Fruit fly (Drosophila melanogaster) whole organism, embryonic: ENCODE measurements around the gene CG3119.

Source experiments
- Antp ChIP-seq: fragments of 200-800 bp; sonication (Bioruptor generic); optimal IDR thresholded peaks from 3 replicates; lab custom pipeline; 2016; ENCODE audit warnings: missing biosample characterization, missing genetic modification characterization
- BEAF-32 ChIP-seq: fragments of 200-800 bp; sonication (Bioruptor generic); optimal IDR thresholded peaks from 3 replicates; lab custom pipeline; 2017; ENCODE audit warnings: missing biosample characterization, missing genetic modification characterization, mild to moderate bottlenecking, moderate library complexity, missing genetic modification reagents
- CG10209 ChIP-seq: fragments of 200-800 bp; sonication (Bioruptor generic); optimal IDR thresholded peaks from 3 replicates; lab custom pipeline; 2017; ENCODE audit warnings: missing biosample characterization, mild to moderate bottlenecking, missing genetic modification characterization, missing genetic modification reagents
- CG1024 ChIP-seq: fragments of 200-800 bp; sonication (Bioruptor generic); IDR thresholded peaks from 2 replicates; pipeline ENCODE4 v1.3.6; 2022; ENCODE audit warnings: missing biosample characterization, missing genetic modification characterization
- CG10321 ChIP-seq: fragments of 200-800 bp; sonication (Bioruptor generic); IDR thresholded peaks from 2 replicates; pipeline ENCODE4 v1.3.6; 2022; ENCODE audit warnings: missing biosample characterization, missing genetic modification characterization
- CG10565 ChIP-seq: fragments of 200-800 bp; sonication (Bioruptor generic); optimal IDR thresholded peaks from 3 replicates; lab custom pipeline; 2016; ENCODE audit warnings: missing biosample characterization, mild to moderate bottlenecking, missing genetic modification characterization
- CG11093 ChIP-seq: fragments of 200-800 bp; sonication (Bioruptor generic); IDR thresholded peaks from 3 replicates; pipeline ENCODE4 v1.3.6; 2022; ENCODE audit warnings: missing biosample characterization, missing genetic modification characterization
- CG13894 ChIP-seq: fragments of 200-800 bp; sonication (Bioruptor generic); optimal IDR thresholded peaks from 3 replicates; lab custom pipeline; 2018; ENCODE audit warnings: missing biosample characterization, mild to moderate bottlenecking, missing genetic modification characterization, moderate library complexity
- CG14860 ChIP-seq: fragments of 200-800 bp; sonication (Bioruptor generic); IDR thresholded peaks from 3 replicates; pipeline ENCODE4 v1.3.6; 2022; ENCODE audit warnings: missing biosample characterization, missing genetic modification characterization; ENCODE audit not compliant: partially characterized antibody
- CG15514 ChIP-seq: fragments of 200-800 bp; sonication (Bioruptor generic); optimal IDR thresholded peaks from 3 replicates; lab custom pipeline; 2017; ENCODE audit warnings: missing biosample characterization, missing genetic modification characterization, mild to moderate bottlenecking, moderate library complexity, missing genetic modification reagents
- CG1647 ChIP-seq: fragments of 200-800 bp; sonication (Bioruptor generic); optimal IDR thresholded peaks from 3 replicates; lab custom pipeline; 2016; ENCODE audit warnings: missing biosample characterization, missing genetic modification characterization
- CG17361 ChIP-seq: fragments of 200-800 bp; sonication (Bioruptor generic); IDR thresholded peaks from 3 replicates; pipeline ENCODE4 v1.3.6; 2022; ENCODE audit warnings: missing biosample characterization, missing genetic modification characterization
- CG17802 ChIP-seq: fragments of 200-800 bp; sonication (Bioruptor generic); optimal IDR thresholded peaks from 2 replicates; lab custom pipeline; 2018; ENCODE audit warnings: missing biosample characterization, mild to moderate bottlenecking, missing genetic modification characterization, moderate library complexity
- CG17912 ChIP-seq: fragments of 200-800 bp; sonication (Bioruptor generic); optimal IDR thresholded peaks from 2 replicates; lab custom pipeline; 2018; ENCODE audit warnings: missing biosample characterization, mild to moderate bottlenecking, missing genetic modification characterization
- CG18619 ChIP-seq: fragments of 200-800 bp; sonication (Bioruptor generic); optimal IDR thresholded peaks from 3 replicates; lab custom pipeline; 2017; ENCODE audit warnings: missing biosample characterization, mild to moderate bottlenecking, missing genetic modification characterization
- CG2199 ChIP-seq: fragments of 200-800 bp; sonication (Bioruptor generic); IDR thresholded peaks from 3 replicates; pipeline ENCODE4 v1.3.6; 2022; ENCODE audit warnings: missing biosample characterization, missing genetic modification characterization
- CG2889 ChIP-seq: fragments of 200-800 bp; sonication (Bioruptor generic); IDR thresholded peaks from 3 replicates; pipeline ENCODE4 v1.3.6; 2022; ENCODE audit warnings: missing biosample characterization, missing genetic modification characterization
- CG30403 ChIP-seq: fragments of 200-800 bp; sonication (Bioruptor generic); optimal IDR thresholded peaks from 3 replicates; lab custom pipeline; 2016; ENCODE audit warnings: missing biosample characterization, missing genetic modification characterization
- CG31388 ChIP-seq: fragments of 200-800 bp; sonication (Bioruptor generic); optimal IDR thresholded peaks from 2 replicates; lab custom pipeline; 2016; ENCODE audit warnings: missing biosample characterization, missing genetic modification characterization
- CG32532 ChIP-seq: fragments of 200-800 bp; sonication (Bioruptor generic); IDR thresholded peaks from 2 replicates; pipeline ENCODE4 v1.3.6; 2022; ENCODE audit warnings: missing biosample characterization, missing genetic modification characterization
- CG4707 ChIP-seq: fragments of 200-800 bp; sonication (Bioruptor generic); optimal IDR thresholded peaks from 2 replicates; lab custom pipeline; 2018; ENCODE audit warnings: missing biosample characterization, mild to moderate bottlenecking, missing genetic modification characterization, moderate library complexity
- CG5953 ChIP-seq: fragments of 200-800 bp; sonication (Bioruptor generic); IDR thresholded peaks from 2 replicates; pipeline ENCODE4 v1.3.6; 2022; ENCODE audit warnings: missing biosample characterization, missing genetic modification characterization
- CG6689 ChIP-seq: fragments of 200-800 bp; sonication (Bioruptor generic); IDR thresholded peaks from 2 replicates; pipeline ENCODE4 v1.3.6; 2022; ENCODE audit warnings: missing biosample characterization, missing genetic modification characterization
- CG6765 ChIP-seq: fragments of 200-800 bp; sonication (Bioruptor generic); optimal IDR thresholded peaks from 3 replicates; lab custom pipeline; 2017; ENCODE audit warnings: missing biosample characterization, mild to moderate bottlenecking, missing genetic modification characterization
- CG7357 ChIP-seq: fragments of 200-800 bp; sonication (Bioruptor generic); IDR thresholded peaks from 3 replicates; pipeline ENCODE4 v1.3.6; 2022; ENCODE audit warnings: missing biosample characterization, missing genetic modification characterization
- CG8478 ChIP-seq: fragments of >200 bp; optimal IDR thresholded peaks from 2 replicates; lab custom pipeline; 2018
- Dek ChIP-seq: fragments of 200-800 bp; sonication (Bioruptor generic); optimal IDR thresholded peaks from 3 replicates; lab custom pipeline; 2019; ENCODE audit warnings: missing biosample characterization, mild to moderate bottlenecking, missing genetic modification characterization, moderate library complexity
- Dip2 ChIP-seq: fragments of 200-800 bp; sonication (Bioruptor generic); IDR thresholded peaks from 2 replicates; pipeline ENCODE4 v1.3.6; 2022; ENCODE audit warnings: missing biosample characterization, missing genetic modification characterization
- Eip74EF ChIP-seq, 2 experiments: fragments of 200-800 bp in 1 of 2; fragments of >200 bp in 1 of 2; sonication (Bioruptor generic) in 1 of 2; optimal IDR thresholded peaks; 2 replicates each; lab custom pipeline; 2017 to 2019; ENCODE audit warnings: missing biosample characterization in 2 of 2, missing genetic modification characterization in 2 of 2, mild to moderate bottlenecking in 1 of 2, moderate library complexity in 1 of 2
- NFAT ChIP-seq: fragments of 200-800 bp; sonication (Bioruptor generic); IDR thresholded peaks from 2 replicates; pipeline ENCODE4 v1.3.6; 2022; ENCODE audit warnings: missing biosample characterization, missing genetic modification characterization
- NK7.1 ChIP-seq: fragments of 200-800 bp; sonication (Bioruptor generic); optimal IDR thresholded peaks from 3 replicates; lab custom pipeline; 2016; ENCODE audit warnings: missing biosample characterization, missing genetic modification characterization
- Nf-YC ChIP-seq: fragments of 200-800 bp; optimal IDR thresholded peaks from 3 replicates; lab custom pipeline; 2019; ENCODE audit warnings: missing biosample characterization, mild to moderate bottlenecking, missing genetic modification characterization, moderate library complexity
- Opbp ChIP-seq: fragments of 200-800 bp; sonication (Bioruptor generic); IDR thresholded peaks from 3 replicates; pipeline ENCODE4 v1.3.6; 2022; ENCODE audit warnings: missing biosample characterization, missing genetic modification characterization; ENCODE audit not compliant: partially characterized antibody
- ara ChIP-seq: fragments of 200-800 bp; sonication (Bioruptor generic); IDR thresholded peaks from 2 replicates; pipeline ENCODE4 v1.3.6; 2022; ENCODE audit warnings: missing biosample characterization, missing genetic modification characterization
- bbx ChIP-seq: fragments of 200-800 bp; sonication (Bioruptor generic); IDR thresholded peaks from 2 replicates; pipeline ENCODE4 v1.3.6; 2022; ENCODE audit warnings: missing biosample characterization, missing genetic modification characterization; ENCODE audit not compliant: partially characterized antibody
- chm ChIP-seq: fragments of 200-800 bp; sonication (Bioruptor generic); IDR thresholded peaks from 2 replicates; pipeline ENCODE4 v1.3.6; 2022; ENCODE audit warnings: missing biosample characterization, missing genetic modification characterization
- crc ChIP-seq: fragments of 200-800 bp; sonication (Bioruptor generic); optimal IDR thresholded peaks from 2 replicates; lab custom pipeline; 2016; ENCODE audit warnings: missing biosample characterization, missing genetic modification characterization
- danr ChIP-seq: fragments of 200-800 bp; sonication (Bioruptor generic); IDR thresholded peaks from 2 replicates; pipeline ENCODE4 v1.3.6; 2022; ENCODE audit warnings: missing biosample characterization, missing genetic modification characterization
- dmrt99B ChIP-seq: fragments of 200-800 bp; sonication (Bioruptor generic); optimal IDR thresholded peaks from 2 replicates; lab custom pipeline; 2018; ENCODE audit warnings: missing biosample characterization, mild to moderate bottlenecking, missing genetic modification characterization, moderate library complexity
- dpn ChIP-seq, 2 experiments: fragments of 200-800 bp; sonication (Bioruptor generic); optimal IDR thresholded peaks; 3 replicates each; lab custom pipeline; 2016; ENCODE audit warnings: missing biosample characterization in 2 of 2, missing genetic modification characterization in 2 of 2
- ewg ChIP-seq: fragments of 200-800 bp; sonication (Bioruptor generic); optimal IDR thresholded peaks from 3 replicates; lab custom pipeline; 2017; ENCODE audit warnings: mild to moderate bottlenecking, missing biosample characterization, missing genetic modification reagents, missing genetic modification characterization
- fd102C ChIP-seq: fragments of 200-800 bp; sonication (Bioruptor generic); optimal IDR thresholded peaks from 2 replicates; lab custom pipeline; 2018; ENCODE audit warnings: missing biosample characterization, mild to moderate bottlenecking, missing genetic modification characterization, moderate library complexity
- ken ChIP-seq: fragments of 200-800 bp; sonication (Bioruptor generic); IDR thresholded peaks from 3 replicates; pipeline ENCODE4 v1.3.6; 2022; ENCODE audit warnings: missing biosample characterization, missing genetic modification characterization
- lilli ChIP-seq: fragments of 200-800 bp; sonication (Bioruptor generic); optimal IDR thresholded peaks from 3 replicates; lab custom pipeline; 2016; ENCODE audit warnings: missing biosample characterization, missing genetic modification characterization
- nerfin-2 ChIP-seq: fragments of 200-800 bp; sonication (Bioruptor generic); IDR thresholded peaks from 2 replicates; pipeline ENCODE4 v1.3.6; 2022; ENCODE audit warnings: missing biosample characterization, missing genetic modification characterization; ENCODE audit not compliant: partially characterized antibody
- pho ChIP-seq: fragments of 200-800 bp; sonication (Bioruptor generic); optimal IDR thresholded peaks from 2 replicates; lab custom pipeline; 2016; ENCODE audit warnings: missing biosample characterization, missing genetic modification characterization
- rib ChIP-seq: fragments of 200-800 bp; sonication (Bioruptor generic); IDR thresholded peaks from 2 replicates; pipeline ENCODE4 v1.3.6; 2022; ENCODE audit warnings: missing biosample characterization, missing genetic modification characterization
- sqz ChIP-seq: fragments of 200-800 bp; sonication (Bioruptor generic); optimal IDR thresholded peaks from 3 replicates; lab custom pipeline; 2018; ENCODE audit warnings: missing biosample characterization, mild to moderate bottlenecking, missing genetic modification characterization
- tio ChIP-seq: fragments of 200-800 bp; sonication (Bioruptor generic); optimal IDR thresholded peaks from 2 replicates; lab custom pipeline; 2017; ENCODE audit warnings: missing biosample characterization, missing genetic modification characterization, inconsistent platforms
- zen ChIP-seq: fragments of 200-800 bp; sonication (Bioruptor generic); optimal IDR thresholded peaks from 3 replicates; lab custom pipeline; 2018; ENCODE audit warnings: missing biosample characterization, mild to moderate bottlenecking, missing genetic modification characterization, moderate library complexity

Gene CG3119

dm6 chr2L:2878188-2878587 lies 40.6 kb upstream of the CG3119 start, which contains the start of the genes Prx6a and Sbat (continued):
- TF ChIP-seq bbx (GFP tag; lab: Robert Waterston, UW): no peak
- peak; percentile 59 for TF ChIP-seq CG10209
- TF ChIP-seq tio: no peak
- TF ChIP-seq crc (GFP tag; lab: Kevin White, UChicago): no peak
- peak; percentile 44 for TF ChIP-seq CG18619
- TF ChIP-seq CG10321 (GFP tag; lab: Robert Waterston, UW): no peak
- TF ChIP-seq CG1024 (GFP tag; lab: Robert Waterston, UW): 0 out of 2 replicates have a peak, but pooled peaks have one; percentile 19
- peak; percentile 88 for TF ChIP-seq CG8478 (lab: Kevin White, UChicago)
- 0 out of 2 replicates have a peak, but pooled peaks have one; percentile 17 for TF ChIP-seq danr (GFP tag; lab: Robert Waterston, UW)
- peak; percentile 72 for TF ChIP-seq zen (tag; lab: Kevin White, UChicago)
- no peak for TF ChIP-seq CG4707 (GFP tag; lab: Kevin White, UChicago)
- peak; percentile 44 for TF ChIP-seq BEAF-32 (GFP tag; lab: Kevin White, UChicago)
- TF ChIP-seq CG2199: no peak
- no peak for TF ChIP-seq CG10565
- TF ChIP-seq CG14860 (GFP tag; lab: Robert Waterston, UW): no peak
- no peak for TF ChIP-seq nerfin-2 (GFP tag; lab: Robert Waterston, UW)
- TF ChIP-seq CG17361 (GFP tag; lab: Robert Waterston, UW): peak; percentile 64
- TF ChIP-seq sqz (GFP tag; lab: Kevin White, UChicago): peak; percentile 29
- no peak for TF ChIP-seq Opbp
- TF ChIP-seq Antp (GFP tag; lab: Kevin White, UChicago): peak; percentile 73
- TF ChIP-seq CG2889 (GFP tag; lab: Robert Waterston, UW): peak; percentile 68
- no peak for TF ChIP-seq rib (GFP tag; lab: Robert Waterston, UW)
- TF ChIP-seq fd102C (GFP tag; lab: Kevin White, UChicago): peak; percentile 20
- TF ChIP-seq ewg (GFP tag; lab: Kevin White, UChicago): peak; percentile 39
- TF ChIP-seq CG30403 (GFP tag; lab: Kevin White, UChicago): peak; percentile 81
- TF ChIP-seq ken (GFP tag; lab: Robert Waterston, UW): peak; percentile 60; the same call in 2 of the 3 replicates
- peak; percentile 59; the same call in 1 of the 2 replicates for TF ChIP-seq NFAT
- peak; percentile 54; the same call in 1 of the 3 replicates for TF ChIP-seq CG7357
- peak; percentile 81 for TF ChIP-seq Nf-YC (tag; lab: Kevin White, UChicago)
- TF ChIP-seq CG6689: peak; percentile 69; the same call in 1 of the 2 replicates
- TF ChIP-seq CG6765: peak; percentile 9
- no peak for TF ChIP-seq CG1647 (GFP tag; lab: Kevin White, UChicago)
- TF ChIP-seq CG31388 (GFP tag; lab: Kevin White, UChicago): no peak
- TF ChIP-seq Eip74EF (GFP tag; optimal IDR thresholded peaks at IDR 0.05; lab: Kevin White, UChicago): no peak
- no peak for TF ChIP-seq CG5953
- peak; percentile 65 for TF ChIP-seq Dek
- peak; percentile 70 for TF ChIP-seq pho (GFP tag; lab: Kevin White, UChicago)
- TF ChIP-seq ara (GFP tag; lab: Robert Waterston, UW): no peak
- no peak for TF ChIP-seq CG17912 (GFP tag; lab: Kevin White, UChicago)
- peak; percentile 5 for TF ChIP-seq CG17802 (tag; lab: Kevin White, UChicago)
- TF ChIP-seq lilli (GFP tag; lab: Kevin White, UChicago): peak; percentile 98
- TF ChIP-seq Dip2 (GFP tag; lab: Robert Waterston, UW): no peak
- TF ChIP-seq CG11093 (GFP tag; lab: Robert Waterston, UW): no peak; the same call in 2 of the 3 replicates
- TF ChIP-seq chm (GFP tag; lab: Robert Waterston, UW): no peak
- peak; percentile 72 for TF ChIP-seq CG32532 (GFP tag; lab: Robert Waterston, UW)
- peak; percentile 100 for TF ChIP-seq CG15514 (GFP tag; lab: Kevin White, UChicago)
- TF ChIP-seq dpn (GFP tag; optimal IDR thresholded peaks at IDR 0.05; lab: Kevin White, UChicago): peak; percentile 74
- TF ChIP-seq dmrt99B (tag; lab: Kevin White, UChicago): peak; percentile 50
- TF ChIP-seq NK7.1 (GFP tag; lab: Kevin White, UChicago): no peak
- peak; percentile 85 for TF ChIP-seq CG13894 (tag; lab: Kevin White, UChicago)
